Worm (Caenorhabditis elegans): ENCODE measurements around the gene gly-10.

The gly-10 gene

DNA sequence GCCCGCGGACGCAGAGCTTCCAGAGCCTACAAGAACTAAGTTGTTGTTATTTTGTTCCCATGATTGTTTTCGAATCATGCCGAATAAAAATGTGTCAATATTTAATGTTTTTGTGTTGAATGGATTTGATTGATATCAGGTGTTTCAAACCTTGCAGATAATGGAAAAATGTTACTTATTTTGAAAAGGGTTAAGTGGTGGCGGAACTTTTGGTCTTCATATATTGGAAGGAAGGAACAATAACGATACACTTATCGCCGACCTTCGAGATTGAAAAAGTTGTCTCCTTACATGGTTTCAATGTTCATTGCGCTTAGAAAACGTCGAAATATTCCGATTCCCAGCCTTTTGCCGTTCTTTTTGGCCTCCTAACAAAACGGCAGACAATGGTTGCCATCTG is at the start of gene gly-10:
TSS of gene gly-10 (plus strand) at position 387 of the 400 bp plus-strand sequence.
- TF ChIP-seq nfya-1 (tag; optimal IDR thresholded peaks at IDR 0.05; ENCODE audit: insufficient read depth): no peak
- no peak for TF ChIP-seq fkh-2 (tag; optimal IDR thresholded peaks at IDR 0.05)
- no peak for TF ChIP-seq unc-39 (tag; optimal IDR thresholded peaks at IDR 0.05)
- no peak for TF ChIP-seq lin-15B (tag; optimal IDR thresholded peaks at IDR 0.05)
- TF ChIP-seq ZK546.5 (tag; optimal IDR thresholded peaks at IDR 0.05): no peak
- TF ChIP-seq lin-39 (tag; optimal IDR thresholded peaks at IDR 0.05): no peak
- TF ChIP-seq ceh-28 (tag; optimal IDR thresholded peaks at IDR 0.05): no peak
- no peak for TF ChIP-seq nhr-43 (tag; optimal IDR thresholded peaks at IDR 0.05; ENCODE audit: poor library complexity, severe bottlenecking)
- no peak for TF ChIP-seq daf-12 (tag; optimal IDR thresholded peaks at IDR 0.05)
- TF ChIP-seq nhr-76 (tag; optimal IDR thresholded peaks at IDR 0.05): no peak
- TF ChIP-seq elt-1 (tag; optimal IDR thresholded peaks at IDR 0.05): no peak
- no peak for TF ChIP-seq ama-1 (optimal IDR thresholded peaks at IDR 0.05)
- no peak for TF ChIP-seq unc-62 (GFP tag; optimal IDR thresholded peaks at IDR 0.05)
- no peak for TF ChIP-seq ztf-11 (tag; optimal IDR thresholded peaks at IDR 0.05)
- TF ChIP-seq nhr-25 (tag; optimal IDR thresholded peaks at IDR 0.05): no peak
- TF ChIP-seq jun-1 (tag; optimal IDR thresholded peaks at IDR 0.05): no peak

DNA sequence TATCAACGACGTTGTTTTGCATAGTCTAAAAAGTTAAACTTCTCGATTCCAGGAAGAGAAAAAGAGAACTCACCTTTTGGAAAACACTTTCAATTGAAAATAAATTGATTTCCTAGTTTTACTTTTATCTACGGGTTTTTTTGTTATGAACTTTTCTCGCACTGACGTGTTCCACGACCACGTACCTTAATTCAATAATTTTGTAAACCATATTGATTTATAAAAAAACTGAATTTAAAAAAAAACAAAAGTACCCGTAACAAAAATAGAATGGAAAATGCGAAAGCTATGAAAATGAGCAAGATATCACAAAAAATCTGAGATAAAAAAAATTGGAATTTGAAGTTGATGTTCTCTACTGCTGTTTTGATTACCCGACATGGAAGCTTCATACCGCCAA is 36.7 kb upstream of the gly-10 start, which contains the start of gene C47A4.3:
TSS of gene C47A4.3 (minus strand) at position 101 of the 400 bp plus-strand sequence.
- TF ChIP-seq ama-1 (optimal IDR thresholded peaks at IDR 0.05) (no peak), mdl-1 (tag; optimal IDR thresholded peaks at IDR 0.05) (no peak), R02D3.7 (tag; optimal IDR thresholded peaks at IDR 0.05) (no peak), sea-2 (GFP tag; optimal IDR thresholded peaks at IDR 0.05) (no peak), lin-15B (tag; optimal IDR thresholded peaks at IDR 0.05) (no peak), unc-39 (tag; optimal IDR thresholded peaks at IDR 0.05) (no peak), ceh-9 (tag; optimal IDR thresholded peaks at IDR 0.05) (no peak), nhr-12 (tag; optimal IDR thresholded peaks at IDR 0.05) (no peak), ztf-4 (tag; optimal IDR thresholded peaks at IDR 0.05) (no peak), nhr-76 (tag; optimal IDR thresholded peaks at IDR 0.05) (no peak), elt-3 (tag; optimal IDR thresholded peaks at IDR 0.05) (no peak)

DNA sequence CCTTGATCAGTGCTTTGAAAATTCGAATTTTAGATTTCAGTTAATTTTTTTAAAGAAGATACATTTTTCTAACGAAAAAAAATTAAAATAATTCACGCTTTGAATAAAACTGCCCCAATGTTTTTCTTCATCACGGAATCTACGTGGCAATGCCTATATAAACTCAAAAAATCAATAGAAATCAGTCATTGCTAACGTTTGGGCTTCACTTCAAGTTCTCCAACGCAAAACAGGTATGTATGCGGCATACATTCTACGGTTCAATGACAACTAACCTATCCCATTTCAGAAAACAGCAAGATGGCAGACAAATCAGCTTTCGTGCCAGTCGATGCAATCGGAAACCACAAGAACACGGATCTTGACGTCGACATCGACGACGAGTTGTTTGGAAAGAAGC is 33.5 kb upstream of the gly-10 start, which contains the start of gene C47A4.5:
TSS of gene C47A4.5 (plus strand) at position 301 of the 400 bp plus-strand sequence.
- TF ChIP-seq nfya-1 (tag; optimal IDR thresholded peaks at IDR 0.05; ENCODE audit: insufficient read depth): no peak
- no peak for TF ChIP-seq elt-2 (tag; optimal IDR thresholded peaks at IDR 0.05)
- no peak for TF ChIP-seq hmg-11 (tag; optimal IDR thresholded peaks at IDR 0.05)
- no peak for TF ChIP-seq lsy-12 (tag; optimal IDR thresholded peaks at IDR 0.05)
- TF ChIP-seq nhr-43 (tag; optimal IDR thresholded peaks at IDR 0.05; ENCODE audit: poor library complexity, severe bottlenecking): no peak
- no peak for TF ChIP-seq snpc-4 (tag; optimal IDR thresholded peaks at IDR 0.05)
- TF ChIP-seq fkh-10 (GFP tag; optimal IDR thresholded peaks at IDR 0.05): no peak

DNA sequence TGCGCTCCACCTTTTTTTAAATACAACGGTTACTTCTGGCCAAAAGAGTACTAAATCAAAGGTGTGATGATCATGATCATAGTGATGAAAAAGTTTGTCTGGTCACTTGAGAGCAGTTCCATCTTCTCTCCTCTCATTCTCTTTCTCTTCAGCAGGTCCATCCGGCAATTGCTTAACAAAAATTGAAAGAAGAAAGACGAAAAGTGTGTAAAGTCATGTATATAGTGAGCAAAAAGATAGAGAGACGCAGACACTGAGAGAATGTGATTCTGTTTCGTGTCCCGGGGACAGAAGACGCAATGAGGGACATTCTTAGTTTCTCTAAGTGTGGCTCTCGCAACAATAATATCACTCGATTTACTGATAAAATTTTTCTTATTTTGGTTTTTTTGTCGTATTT is 30.1 kb upstream of the gly-10 start:
- TF ChIP-seq sea-2 (GFP tag; optimal IDR thresholded peaks at IDR 0.05) (no peak), ZK546.5 (tag; optimal IDR thresholded peaks at IDR 0.05) (no peak), nhr-76 (tag; optimal IDR thresholded peaks at IDR 0.05) (no peak), nfya-1 (tag; optimal IDR thresholded peaks at IDR 0.05; ENCODE audit: insufficient read depth) (peak; percentile 2), ceh-82 (tag; optimal IDR thresholded peaks at IDR 0.05) (no peak), ama-1 (optimal IDR thresholded peaks at IDR 0.05) (no peak)

DNA sequence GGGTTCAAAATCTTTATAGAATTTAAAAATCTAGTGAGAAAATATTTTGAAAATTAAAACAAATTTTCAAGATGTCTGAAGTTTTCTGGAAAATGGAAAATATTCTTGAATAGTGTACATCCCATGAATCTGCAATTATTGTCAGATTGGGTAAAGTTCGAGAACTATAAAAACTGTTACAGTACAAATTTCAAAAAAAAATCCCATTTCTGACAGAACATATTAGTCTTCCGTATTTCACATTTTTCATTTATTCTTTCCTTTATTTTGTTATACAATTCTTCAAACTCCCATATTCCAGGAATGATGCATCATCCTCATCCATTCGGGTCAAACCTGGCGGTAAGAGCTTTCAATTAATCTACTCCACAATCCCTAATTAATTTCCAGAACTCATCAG is 28.9 kb upstream of the gly-10 start, which contains the start of gene sorb-1:
TSS of gene sorb-1 (plus strand) at position 301 of the 400 bp plus-strand sequence.
- TF ChIP-seq lin-39 (tag; optimal IDR thresholded peaks at IDR 0.05) (no peak), ama-1 (optimal IDR thresholded peaks at IDR 0.05) (no peak), egl-5 (tag; optimal IDR thresholded peaks at IDR 0.05) (no peak), nhr-67 (tag; optimal IDR thresholded peaks at IDR 0.05) (no peak), elt-1 (tag; optimal IDR thresholded peaks at IDR 0.05) (no peak), mml-1 (tag; optimal IDR thresholded peaks at IDR 0.05) (no peak), elt-3 (tag; optimal IDR thresholded peaks at IDR 0.05) (no peak), nhr-77 (tag; optimal IDR thresholded peaks at IDR 0.05) (no peak), nfya-1 (tag; optimal IDR thresholded peaks at IDR 0.05; ENCODE audit: insufficient read depth) (no peak), ceh-9 (tag; optimal IDR thresholded peaks at IDR 0.05) (no peak), pha-4 (tag; optimal IDR thresholded peaks at IDR 0.05) (no peak)

Data from whole organism, L3 larva.